Worm (Caenorhabditis elegans) whole organism, early embryonic: ENCODE measurements around the gene col-78.
A peak's percentile ranks its signal among the peaks of the same experiment; 100 is the strongest.

Experiments
- B0310.2 ChIP-seq: sonication (generic microtip); optimal IDR thresholded peaks from 2 replicates; lab custom pipeline; 2016; ENCODE audit warnings: mild to moderate bottlenecking, missing genetic modification characterization, missing compliant biosample characterization
- F13C5.2 ChIP-seq: sonication (generic microtip); optimal IDR thresholded peaks from 2 replicates; lab custom pipeline; 2017; ENCODE audit warnings: mild to moderate bottlenecking, missing genetic modification characterization, inconsistent platforms, missing compliant biosample characterization
- aly-1 ChIP-seq: sonication (generic microtip); optimal IDR thresholded peaks from 2 replicates; lab custom pipeline; 2016; ENCODE audit warnings: missing genetic modification characterization, missing compliant biosample characterization
- ama-1 ChIP-seq: fragments of 150-350 bp; optimal IDR thresholded peaks from 2 replicates; lab custom pipeline; 2014
- ceh-13 ChIP-seq: fragments of 200-800 bp; sonication (Bioruptor generic); optimal IDR thresholded peaks from 2 replicates; lab custom pipeline; 2018; ENCODE audit warnings: mild to moderate bottlenecking, missing genetic modification characterization, missing compliant biosample characterization
- ceh-36 ChIP-seq: sonication (generic microtip); optimal IDR thresholded peaks from 2 replicates; lab custom pipeline; 2016; ENCODE audit warnings: missing genetic modification characterization, inconsistent platforms, missing compliant biosample characterization
- ets-7 ChIP-seq: sonication (generic microtip); optimal IDR thresholded peaks from 2 replicates; lab custom pipeline; 2016; ENCODE audit warnings: missing genotype, missing genetic modification characterization, missing compliant biosample characterization
- flt-1 ChIP-seq: fragments of 200-800 bp; sonication (Bioruptor generic); IDR thresholded peaks from 2 replicates; pipeline ENCODE4 v1.3.6; 2022; ENCODE audit warnings: missing genetic modification characterization, missing compliant biosample characterization
- hmbx-1 ChIP-seq: sonication (generic microtip); optimal IDR thresholded peaks from 2 replicates; lab custom pipeline; 2016; ENCODE audit warnings: mild to moderate bottlenecking, missing genetic modification characterization, missing compliant biosample characterization
- hmg-4 ChIP-seq: fragments of 200-800 bp; sonication (Bioruptor generic); optimal IDR thresholded peaks from 2 replicates; lab custom pipeline; 2018; ENCODE audit warnings: mild to moderate bottlenecking, missing genetic modification characterization, missing compliant biosample characterization
- hnd-1 ChIP-seq: sonication (generic microtip); optimal IDR thresholded peaks from 2 replicates; lab custom pipeline; 2016; ENCODE audit warnings: missing genetic modification characterization, missing compliant biosample characterization
- pes-1 ChIP-seq: fragments of 200-800 bp; sonication (Bioruptor generic); IDR thresholded peaks from 2 replicates; pipeline ENCODE4 v1.3.6; 2022; ENCODE audit warnings: missing genetic modification reagents, missing genetic modification characterization, missing compliant biosample characterization
- scrt-1 ChIP-seq: fragments of 200-800 bp; sonication (Bioruptor generic); IDR thresholded peaks from 2 replicates; pipeline ENCODE4 v1.3.6; 2022; ENCODE audit warnings: missing genetic modification characterization, missing compliant biosample characterization
- sea-1 ChIP-seq: fragments of 200-800 bp; sonication (Bioruptor generic); conservative IDR thresholded peaks from 2 replicates; pipeline ENCODE4 v1.3.6; 2022; ENCODE audit warnings: missing genetic modification characterization, missing compliant biosample characterization
- tbx-11 ChIP-seq: fragments of 200-800 bp; sonication (Bioruptor generic); IDR thresholded peaks from 2 replicates; pipeline ENCODE4 v1.3.6; 2022; ENCODE audit warnings: missing genetic modification characterization, missing compliant biosample characterization
- tbx-37 ChIP-seq: fragments of 200-800 bp; sonication (Bioruptor generic); conservative IDR thresholded peaks from 2 replicates; pipeline ENCODE4 v1.3.6; 2022; ENCODE audit warnings: missing genetic modification reagents, missing genetic modification characterization, missing compliant biosample characterization
- tra-4 ChIP-seq: sonication (generic microtip); optimal IDR thresholded peaks from 2 replicates; lab custom pipeline; 2017; ENCODE audit warnings: missing genetic modification characterization, missing compliant biosample characterization

The col-78 gene

DNA sequence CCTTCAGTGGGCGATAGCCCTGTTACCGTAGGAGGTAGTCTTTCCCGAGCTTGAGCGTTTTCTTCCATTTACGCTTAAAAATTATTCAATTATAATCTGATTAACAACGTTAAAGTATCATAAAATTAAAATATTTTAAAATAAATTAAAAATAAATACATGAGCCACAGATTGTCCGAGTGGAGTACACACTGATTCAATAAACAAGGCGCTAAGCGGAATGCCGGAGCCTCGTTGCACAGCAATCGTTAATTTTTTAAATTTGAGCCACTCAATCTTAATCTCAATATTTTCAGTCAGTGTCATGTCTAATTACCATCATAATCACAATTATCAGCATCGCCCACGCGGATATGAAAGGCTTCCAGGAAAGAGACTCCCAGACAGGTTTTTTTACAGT lies 24.7 kb downstream of the col-78 start, which contains the start of the genes sec-5 and pir-1:
sec-5 (minus strand) TSS at position 73 of the 400 bp plus-strand sequence.
pir-1 (plus strand) TSS at position 221 of the 400 bp plus-strand sequence.
- TF ChIP-seq ets-7 (tag; lab: Kevin White, UChicago) (no peak), hmbx-1 (tag; lab: Kevin White, UChicago) (no peak), F13C5.2 (tag; lab: Kevin White, UChicago) (peak; percentile 26), scrt-1 (GFP tag; lab: Robert Waterston, UW) (no peak)

DNA sequence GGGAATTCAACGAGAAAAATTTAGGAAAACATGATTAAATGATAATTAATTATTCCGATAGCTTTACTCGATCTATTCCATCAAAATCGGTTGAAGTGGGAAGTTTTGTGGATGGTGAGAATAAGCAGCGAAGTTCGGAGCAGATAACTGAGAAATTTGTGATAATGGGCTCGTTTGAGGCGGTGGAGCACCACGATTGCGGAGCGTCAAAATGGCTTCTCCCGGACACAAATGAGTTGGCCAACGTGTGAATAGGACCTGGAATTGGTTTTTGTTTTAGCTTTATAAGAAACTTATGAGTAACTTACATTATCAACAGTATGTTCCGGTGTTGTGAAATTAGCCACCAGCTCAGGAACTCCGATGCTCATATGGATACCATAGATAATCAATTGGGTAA lies 26.5 kb downstream of the col-78 start:
- TF ChIP-seq ama-1 (lab: Kevin White, UChicago) (no peak), ceh-36 (tag; lab: Kevin White, UChicago) (no peak), sea-1 (GFP tag; lab: Robert Waterston, UW) (no peak), hmbx-1 (tag; lab: Kevin White, UChicago) (no peak), flt-1 (no peak), tbx-11 (GFP tag; lab: Robert Waterston, UW) (no peak), ets-7 (tag; lab: Kevin White, UChicago) (no peak), hmg-4 (GFP tag; lab: Kevin White, UChicago) (no peak), F13C5.2 (tag; lab: Kevin White, UChicago) (no peak), tbx-37 (GFP tag; lab: Robert Waterston, UW) (no peak), pes-1 (GFP tag; lab: Robert Waterston, UW) (no peak), tra-4 (no peak), ceh-13 (GFP tag; lab: Kevin White, UChicago) (no peak), B0310.2 (no peak)

ce11 chrII:9181155-9181554 lies 28.8 kb downstream of the col-78 start:
- TF ChIP-seq sea-1 (GFP tag; lab: Robert Waterston, UW): no peak
- TF ChIP-seq tbx-11 (GFP tag; lab: Robert Waterston, UW): no peak
- TF ChIP-seq ceh-36 (tag; lab: Kevin White, UChicago): no peak
- TF ChIP-seq tra-4: no peak
- no peak for TF ChIP-seq tbx-37 (GFP tag; lab: Robert Waterston, UW)
- TF ChIP-seq flt-1: no peak
- no peak for TF ChIP-seq hmg-4 (GFP tag; lab: Kevin White, UChicago)
- no peak for TF ChIP-seq F13C5.2 (tag; lab: Kevin White, UChicago)
- TF ChIP-seq hmbx-1 (tag; lab: Kevin White, UChicago): no peak

DNA sequence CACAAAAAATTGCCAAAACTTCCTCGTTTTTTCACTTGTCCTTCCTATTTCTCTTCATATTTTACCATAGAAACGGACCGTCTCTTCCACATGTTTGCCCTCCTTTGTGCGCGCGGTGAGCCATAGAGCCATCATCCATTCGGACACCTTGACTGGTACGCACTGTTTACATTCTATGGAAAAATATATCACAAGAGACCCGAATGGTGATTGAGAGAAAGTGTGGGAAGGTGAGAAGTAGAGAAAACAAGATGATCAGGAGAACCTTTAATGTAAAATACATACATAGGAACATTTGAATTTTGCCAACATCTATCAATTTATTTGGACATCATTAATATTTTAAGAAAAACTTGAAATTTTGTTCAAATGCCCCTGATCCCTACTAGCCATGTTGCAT lies 33.6 kb downstream of the col-78 start:
- TF ChIP-seq tbx-37 (GFP tag; lab: Robert Waterston, UW): no peak
- TF ChIP-seq tra-4: no peak
- TF ChIP-seq hmg-4 (GFP tag; lab: Kevin White, UChicago): no peak
- TF ChIP-seq pes-1 (GFP tag; lab: Robert Waterston, UW): no peak
- TF ChIP-seq B0310.2: no peak
- no peak for TF ChIP-seq hnd-1
- no peak for TF ChIP-seq ama-1 (lab: Kevin White, UChicago)
- TF ChIP-seq ets-7 (tag; lab: Kevin White, UChicago): no peak
- no peak for TF ChIP-seq ceh-36 (tag; lab: Kevin White, UChicago)
- TF ChIP-seq ceh-13 (GFP tag; lab: Kevin White, UChicago): no peak

ce11 chrII:9188380-9188779 lies 36.0 kb downstream of the col-78 start, which contains the start of gene sym-2:
Gene sym-2 (minus strand): TSS chrII:9188480.
- no peak for TF ChIP-seq flt-1
- TF ChIP-seq hnd-1: no peak
- TF ChIP-seq ceh-36 (tag; lab: Kevin White, UChicago): no peak

DNA sequence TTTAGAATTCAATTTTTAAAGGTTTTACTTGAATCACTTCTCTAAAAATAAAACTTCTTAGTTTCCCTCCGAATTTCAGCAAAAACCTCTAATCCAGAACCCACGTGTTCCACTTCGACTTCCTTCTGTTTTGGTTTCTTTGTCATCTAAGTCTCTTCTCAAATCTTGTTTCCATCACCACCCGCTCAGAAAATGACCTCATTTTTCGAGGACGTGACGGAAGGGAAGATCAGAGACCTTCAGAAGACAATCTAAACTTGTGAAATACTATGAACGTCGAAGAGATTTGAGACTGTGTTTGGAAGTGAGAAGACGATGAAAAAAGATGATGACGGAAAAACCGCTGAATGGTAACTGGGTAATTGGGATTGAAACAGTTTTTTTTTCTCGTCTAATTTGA lies 37.3 kb downstream of the col-78 start:
- TF ChIP-seq F13C5.2 (tag; lab: Kevin White, UChicago) (no peak), ama-1 (lab: Kevin White, UChicago) (no peak), ets-7 (tag; lab: Kevin White, UChicago) (no peak), hnd-1 (no peak)

ce11 chrII:9190513-9191099 lies 38.3 kb downstream of the col-78 start:
- TF ChIP-seq hnd-1 (no peak), tbx-11 (GFP tag; lab: Robert Waterston, UW) (no peak), pes-1 (GFP tag; lab: Robert Waterston, UW) (no peak), hmg-4 (GFP tag; lab: Kevin White, UChicago) (no peak), sea-1 (GFP tag; lab: Robert Waterston, UW) (no peak), tra-4 (no peak), B0310.2 (no peak), ceh-36 (tag; lab: Kevin White, UChicago) (no peak), aly-1 (tag; lab: Kevin White, UChicago) (no peak), ceh-13 (GFP tag; lab: Kevin White, UChicago) (no peak), scrt-1 (GFP tag; lab: Robert Waterston, UW) (no peak)

ce11 chrII:9194195-9194594 lies 41.9 kb downstream of the col-78 start, which contains the start of gene twk-4:
Gene twk-4 (minus strand): TSS chrII:9194295.
- TF ChIP-seq flt-1 (no peak), ceh-36 (tag; lab: Kevin White, UChicago) (no peak)

- TF ChIP-seq tbx-11 (GFP tag; lab: Robert Waterston, UW) (no peak), sea-1 (GFP tag; lab: Robert Waterston, UW) (no peak), B0310.2 (no peak), tbx-37 (GFP tag; lab: Robert Waterston, UW) (no peak), ama-1 (lab: Kevin White, UChicago) (no peak), F13C5.2 (tag; lab: Kevin White, UChicago) (no peak), tra-4 (no peak), ceh-13 (GFP tag; lab: Kevin White, UChicago) (no peak), flt-1 (no peak), ets-7 (tag; lab: Kevin White, UChicago) (no peak), pes-1 (GFP tag; lab: Robert Waterston, UW) (no peak), aly-1 (tag; lab: Kevin White, UChicago) (no peak), scrt-1 (GFP tag; lab: Robert Waterston, UW) (no peak), hmbx-1 (tag; lab: Kevin White, UChicago) (no peak), hmg-4 (GFP tag; lab: Kevin White, UChicago) (no peak)
These were observed 44.0 kb downstream of the col-78 start for ce11 chrII:9196325-9196724.
